Worm (Caenorhabditis elegans) whole organism, L2 larva: ENCODE measurements around the gene ccd-5.

Experiments
- R02D3.7 ChIP-seq: fragments of 150-350 bp; optimal IDR thresholded peaks from 2 replicates; lab custom pipeline; 2014; ENCODE audit warnings: missing biosample characterization, missing genetic modification characterization
- Y55F3AM.14 ChIP-seq: fragments of 200-800 bp; sonication (Bioruptor generic); optimal IDR thresholded peaks from 2 replicates; lab custom pipeline; 2018; ENCODE audit warnings: mild to moderate bottlenecking, missing genetic modification characterization, missing compliant biosample characterization
- alr-1 ChIP-seq: fragments of 150-350 bp; optimal IDR thresholded peaks from 2 replicates; lab custom pipeline; 2014; ENCODE audit warnings: missing biosample characterization, missing genetic modification characterization
- lin-11 ChIP-seq: fragments of 150-350 bp; sonication (generic microtip); optimal IDR thresholded peaks from 2 replicates; lab custom pipeline; 2014; ENCODE audit warnings: missing biosample characterization, missing genetic modification characterization, inconsistent platforms, mixed read lengths
- mdl-1 ChIP-seq, 2 experiments: fragments of 150-350 bp in 1 of 2; sonication (generic microtip) in 1 of 2; optimal IDR thresholded peaks; 2 replicates each; lab custom pipeline; 2017; ENCODE audit warnings: missing biosample characterization in 2 of 2, missing genetic modification characterization in 2 of 2
- unc-39 ChIP-seq: fragments of 150-350 bp; optimal IDR thresholded peaks from 2 replicates; lab custom pipeline; 2014; ENCODE audit warnings: missing biosample characterization, missing genetic modification characterization

DNA sequence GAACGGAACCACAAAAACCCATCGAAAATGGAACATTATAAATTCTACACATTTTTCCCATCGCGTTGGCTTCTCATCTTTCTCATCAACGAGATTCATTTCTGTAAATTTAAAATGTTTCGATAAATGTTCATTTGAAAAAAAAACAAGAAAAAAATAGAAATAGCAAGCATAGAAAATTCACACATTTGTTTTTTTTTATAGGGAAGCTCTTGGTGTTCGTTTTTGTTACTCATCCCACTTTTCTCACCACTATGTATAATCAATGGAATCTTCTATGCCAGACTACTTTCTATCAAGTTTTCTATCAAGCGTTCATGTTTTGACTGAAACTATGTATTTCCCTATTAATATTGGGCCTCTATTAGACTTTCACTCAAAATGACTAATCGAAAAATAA, 8.4 kb downstream of the ccd-5 start, which contains the start of gene dhcr-24:
- TF ChIP-seq mdl-1 (tag; optimal IDR thresholded peaks at IDR 0.05; lab: Kevin White, UChicago) (no peak), R02D3.7 (no peak), alr-1 (tag; lab: Kevin White, UChicago) (no peak), lin-11 (tag; lab: Kevin White, UChicago) (no peak), Y55F3AM.14 (GFP tag; lab: Kevin White, UChicago) (no peak), unc-39 (tag; lab: Kevin White, UChicago) (no peak)
